ENCODE assay signal across 4 worm cellular contexts in genomic region chrX:4444073-4444472, ce11.
TF ChIP-seq lines count a peak whose summit lies in the region.

No protein-coding gene starts in this region.

TF ChIP-seq in whole organism, L2 larva, 48 proteins besides CTCF, POLR2A, EP300 and RAD21 (continues in another document):
- peak; percentile 62 for TF ChIP-seq unc-55 (GFP tag; optimal IDR thresholded peaks at IDR 0.05; lab: Kevin White, UChicago)
- TF ChIP-seq sma-9 (GFP tag; optimal IDR thresholded peaks at IDR 0.05; lab: Kevin White, UChicago): peak; percentile 76
- TF ChIP-seq sma-9 (tag; optimal IDR thresholded peaks at IDR 0.05; lab: Kevin White, UChicago): no peak
- TF ChIP-seq sem-4 (tag; optimal IDR thresholded peaks at IDR 0.05; lab: Kevin White, UChicago): peak; percentile 20
- TF ChIP-seq lsy-2 (tag; optimal IDR thresholded peaks at IDR 0.05; lab: Kevin White, UChicago): peak in 1 of 2 experiments; percentile 42
- TF ChIP-seq ceh-82 (tag; optimal IDR thresholded peaks at IDR 0.05; lab: Kevin White, UChicago): no peak
- peak; percentile 45 for TF ChIP-seq egl-27 (tag; optimal IDR thresholded peaks at IDR 0.05; lab: Kevin White, UChicago)
- peak in 1 of 2 experiments; percentile 51 for TF ChIP-seq mdl-1 (tag; optimal IDR thresholded peaks at IDR 0.05; lab: Kevin White, UChicago)
- peak; percentile 55 for TF ChIP-seq F13H6.1 (tag; optimal IDR thresholded peaks at IDR 0.05; lab: Kevin White, UChicago)
- TF ChIP-seq nhr-129 (tag; optimal IDR thresholded peaks at IDR 0.05; lab: Kevin White, UChicago): peak; percentile 70
- no peak for TF ChIP-seq skn-1 (tag; optimal IDR thresholded peaks at IDR 0.05; lab: Kevin White, UChicago)
- no peak for TF ChIP-seq nhr-25 (tag; optimal IDR thresholded peaks at IDR 0.05; lab: Kevin White, UChicago)
- peak; percentile 32 for TF ChIP-seq lin-13 (GFP tag; optimal IDR thresholded peaks at IDR 0.05; lab: Kevin White, UChicago)
- TF ChIP-seq gmeb-1 (tag; optimal IDR thresholded peaks at IDR 0.05; lab: Kevin White, UChicago): peak; percentile 41
- peak; percentile 44 for TF ChIP-seq crh-2 (tag; optimal IDR thresholded peaks at IDR 0.05; lab: Kevin White, UChicago)
- TF ChIP-seq nhr-21 (tag; optimal IDR thresholded peaks at IDR 0.05; lab: Kevin White, UChicago): peak; percentile 41
- no peak for TF ChIP-seq ceh-16 (tag; optimal IDR thresholded peaks at IDR 0.05; lab: Kevin White, UChicago)
- TF ChIP-seq snpc-4 (tag; optimal IDR thresholded peaks at IDR 0.05; lab: Kevin White, UChicago): peak; percentile 3
- TF ChIP-seq ZK546.5 (tag; optimal IDR thresholded peaks at IDR 0.05; lab: Kevin White, UChicago): no peak
- TF ChIP-seq ztf-1 (GFP tag; conservative IDR thresholded peaks at IDR 0.05; lab: Robert Waterston, UW): no peak
- peak; percentile 27 for TF ChIP-seq C34F6.9 (tag; optimal IDR thresholded peaks at IDR 0.05; lab: Kevin White, UChicago)
- TF ChIP-seq R02D3.7 (tag; optimal IDR thresholded peaks at IDR 0.05; lab: Kevin White, UChicago): no peak
- TF ChIP-seq fos-1 (tag; optimal IDR thresholded peaks at IDR 0.05; lab: Kevin White, UChicago): peak; percentile 29

TF ChIP-seq in whole organism, L4 larva, 104 proteins besides CTCF, POLR2A, EP300 and RAD21 (continues in another document):
- no peak for TF ChIP-seq sdz-12 (GFP tag; optimal IDR thresholded peaks at IDR 0.05; lab: Kevin White, UChicago)
- TF ChIP-seq spr-3 (GFP tag; optimal IDR thresholded peaks at IDR 0.05; lab: Kevin White, UChicago): no peak
- peak; percentile 86 for TF ChIP-seq hmg-1.1 (GFP tag; IDR thresholded peaks at IDR 0.05; lab: Robert Waterston, UW)
- TF ChIP-seq lin-38 (GFP tag; IDR thresholded peaks at IDR 0.05; lab: Robert Waterston, UW): peak; percentile 72
- TF ChIP-seq vab-7 (GFP tag; IDR thresholded peaks at IDR 0.05; lab: Robert Waterston, UW): peak; percentile 74
- no peak for TF ChIP-seq zip-2 (tag; optimal IDR thresholded peaks at IDR 0.05; lab: Kevin White, UChicago)
- no peak for TF ChIP-seq zfp-2 (tag; optimal IDR thresholded peaks at IDR 0.05; lab: Kevin White, UChicago)
- TF ChIP-seq aly-2 (tag; optimal IDR thresholded peaks at IDR 0.05; lab: Kevin White, UChicago): no peak
- TF ChIP-seq attf-4 (tag; optimal IDR thresholded peaks at IDR 0.05; lab: Kevin White, UChicago): no peak
- no peak for TF ChIP-seq zag-1 (tag; optimal IDR thresholded peaks at IDR 0.05; lab: Kevin White, UChicago)
- TF ChIP-seq mdt-29 (GFP tag; IDR thresholded peaks at IDR 0.05; lab: Robert Waterston, UW): peak; percentile 68; the same call in 1 of the 2 replicates
- 0 out of 2 replicates have a peak, but pooled peaks have one; percentile 12 for TF ChIP-seq nhr-41 (GFP tag; IDR thresholded peaks at IDR 0.05; lab: Robert Waterston, UW)
- TF ChIP-seq zfp-3 (GFP tag; conservative IDR thresholded peaks at IDR 0.05; lab: Robert Waterston, UW): 0 out of 2 replicates have a peak, but pooled peaks have one; percentile 52
- no peak for TF ChIP-seq lin-15B (tag; optimal IDR thresholded peaks at IDR 0.05; lab: Kevin White, UChicago)
- TF ChIP-seq madf-9 (GFP tag; conservative IDR thresholded peaks at IDR 0.05; lab: Robert Waterston, UW): 0 out of 2 replicates have a peak, but pooled peaks have one; percentile 41
- TF ChIP-seq saeg-2 (GFP tag; IDR thresholded peaks at IDR 0.05; lab: Robert Waterston, UW): no peak
- peak; percentile 87 for TF ChIP-seq snpc-1.2 (GFP tag; IDR thresholded peaks at IDR 0.05; lab: Robert Waterston, UW)
- TF ChIP-seq set-16 (GFP tag; IDR thresholded peaks at IDR 0.05; lab: Robert Waterston, UW): no peak
- TF ChIP-seq nhr-11 (tag; optimal IDR thresholded peaks at IDR 0.05; lab: Kevin White, UChicago): no peak
- TF ChIP-seq nhr-25 (tag; optimal IDR thresholded peaks at IDR 0.05; lab: Kevin White, UChicago; ENCODE audit: borderline replicate concordance, insufficient read depth): peak; percentile 28
- no peak for TF ChIP-seq nhr-42 (GFP tag; IDR thresholded peaks at IDR 0.05; lab: Robert Waterston, UW)
- no peak for TF ChIP-seq ztf-7 (tag; optimal IDR thresholded peaks at IDR 0.05; lab: Kevin White, UChicago)
- TF ChIP-seq ceh-44 (GFP tag; IDR thresholded peaks at IDR 0.05; lab: Robert Waterston, UW): peak; percentile 64; the same call in 1 of the 2 replicates

TF ChIP-seq in whole organism, late embryonic, 69 proteins besides CTCF, POLR2A, EP300 and RAD21 (continues in another document):
- TF ChIP-seq pros-1 (tag; optimal IDR thresholded peaks at IDR 0.05; lab: Kevin White, UChicago): no peak
- TF ChIP-seq mec-3 (tag; optimal IDR thresholded peaks at IDR 0.05; lab: Kevin White, UChicago; ENCODE audit: borderline replicate concordance): no peak
- peak; percentile 72 for TF ChIP-seq ceh-6 (GFP tag; optimal IDR thresholded peaks at IDR 0.05; lab: Kevin White, UChicago)
- TF ChIP-seq npax-4 (tag; optimal IDR thresholded peaks at IDR 0.05; lab: Kevin White, UChicago): peak; percentile 28
- TF ChIP-seq sox-4 (tag; optimal IDR thresholded peaks at IDR 0.05; lab: Kevin White, UChicago): peak; percentile 66
- TF ChIP-seq lim-6 (tag; optimal IDR thresholded peaks at IDR 0.05; lab: Kevin White, UChicago): no peak
- TF ChIP-seq ets-4 (tag; optimal IDR thresholded peaks at IDR 0.05; lab: Kevin White, UChicago): no peak
- no peak for TF ChIP-seq elt-4 (tag; optimal IDR thresholded peaks at IDR 0.05; lab: Kevin White, UChicago)
- peak; percentile 39 for TF ChIP-seq fax-1 (tag; optimal IDR thresholded peaks at IDR 0.05; lab: Kevin White, UChicago)
- peak; percentile 66 for TF ChIP-seq unc-86 (tag; optimal IDR thresholded peaks at IDR 0.05; lab: Kevin White, UChicago)
- peak; percentile 51 for TF ChIP-seq ceh-48 (tag; optimal IDR thresholded peaks at IDR 0.05; lab: Kevin White, UChicago)
- TF ChIP-seq ceh-22 (tag; optimal IDR thresholded peaks at IDR 0.05; lab: Kevin White, UChicago): no peak
- no peak for TF ChIP-seq dmd-4 (tag; optimal IDR thresholded peaks at IDR 0.05; lab: Kevin White, UChicago; ENCODE audit: borderline replicate concordance)
- TF ChIP-seq Y22D7AL.16 (tag; optimal IDR thresholded peaks at IDR 0.05; lab: Kevin White, UChicago): peak; percentile 59
- TF ChIP-seq pha-4 (tag; optimal IDR thresholded peaks at IDR 0.05; lab: Kevin White, UChicago): no peak
- peak; percentile 49 for TF ChIP-seq fkh-6 (tag; optimal IDR thresholded peaks at IDR 0.05; lab: Kevin White, UChicago)
- TF ChIP-seq syd-9 (tag; optimal IDR thresholded peaks at IDR 0.05; lab: Kevin White, UChicago): peak; percentile 70
- TF ChIP-seq zip-5 (tag; optimal IDR thresholded peaks at IDR 0.05; lab: Kevin White, UChicago): no peak
- peak; percentile 74 for TF ChIP-seq gmeb-2 (tag; optimal IDR thresholded peaks at IDR 0.05; lab: Kevin White, UChicago)
- no peak for TF ChIP-seq eyg-1 (tag; optimal IDR thresholded peaks at IDR 0.05; lab: Kevin White, UChicago)
- TF ChIP-seq nhr-11 (tag; optimal IDR thresholded peaks at IDR 0.05; lab: Kevin White, UChicago): no peak
- TF ChIP-seq unc-42 (tag; optimal IDR thresholded peaks at IDR 0.05; lab: Kevin White, UChicago): no peak
- peak; percentile 58 for TF ChIP-seq ref-2 (tag; optimal IDR thresholded peaks at IDR 0.05; lab: Kevin White, UChicago)
- TF ChIP-seq che-1 (tag; optimal IDR thresholded peaks at IDR 0.05; lab: Kevin White, UChicago): peak; percentile 55
- peak; percentile 30 for TF ChIP-seq ceh-2 (tag; optimal IDR thresholded peaks at IDR 0.05; lab: Kevin White, UChicago)
- TF ChIP-seq ceh-31 (tag; optimal IDR thresholded peaks at IDR 0.05; lab: Kevin White, UChicago): peak; percentile 11

TF ChIP-seq in whole organism, mixed stage, embryonic, 35 proteins besides CTCF, POLR2A, EP300 and RAD21 (continues in another document):
- TF ChIP-seq nhr-237 (tag; optimal IDR thresholded peaks at IDR 0.05; lab: Kevin White, UChicago): no peak
- TF ChIP-seq mep-1 (tag; optimal IDR thresholded peaks at IDR 0.05; lab: Kevin White, UChicago): peak; percentile 13
- TF ChIP-seq bed-3 (GFP tag; optimal IDR thresholded peaks at IDR 0.05; lab: Kevin White, UChicago): peak; percentile 63
- peak; percentile 80 for TF ChIP-seq ceh-83 (GFP tag; optimal IDR thresholded peaks at IDR 0.05; lab: Kevin White, UChicago)
- TF ChIP-seq flh-1 (GFP tag; optimal IDR thresholded peaks at IDR 0.05; lab: Kevin White, UChicago): no peak
- peak; percentile 78 for TF ChIP-seq cnd-1 (tag; optimal IDR thresholded peaks at IDR 0.05; lab: Kevin White, UChicago)
- peak; percentile 63 for TF ChIP-seq unc-120 (tag; optimal IDR thresholded peaks at IDR 0.05; lab: Kevin White, UChicago; ENCODE audit: poor library complexity, severe bottlenecking)
- peak; percentile 78 for TF ChIP-seq mls-2 (tag; optimal IDR thresholded peaks at IDR 0.05; lab: Kevin White, UChicago)
- peak; percentile 67 for TF ChIP-seq tbx-8 (GFP tag; optimal IDR thresholded peaks at IDR 0.05; lab: Kevin White, UChicago)
- peak; percentile 33 for TF ChIP-seq lin-32 (GFP tag; optimal IDR thresholded peaks at IDR 0.05; lab: Kevin White, UChicago)
- peak; percentile 10 for TF ChIP-seq ces-1 (GFP tag; optimal IDR thresholded peaks at IDR 0.05; lab: Kevin White, UChicago)
- no peak for TF ChIP-seq mab-5 (tag; optimal IDR thresholded peaks at IDR 0.05; lab: Kevin White, UChicago)
- TF ChIP-seq lin-13 (tag; optimal IDR thresholded peaks at IDR 0.05; lab: Kevin White, UChicago): peak; percentile 18
- no peak for TF ChIP-seq nhr-2 (tag; optimal IDR thresholded peaks at IDR 0.05; lab: Kevin White, UChicago)
- no peak for TF ChIP-seq elt-3 (tag; optimal IDR thresholded peaks at IDR 0.05; lab: Kevin White, UChicago)
- no peak for TF ChIP-seq nhr-28 (tag; optimal IDR thresholded peaks at IDR 0.05; lab: Kevin White, UChicago)
- peak; percentile 84 for TF ChIP-seq sptf-1 (tag; optimal IDR thresholded peaks at IDR 0.05; lab: Kevin White, UChicago)
- TF ChIP-seq M03D4.4 (tag; optimal IDR thresholded peaks at IDR 0.05; lab: Kevin White, UChicago): peak; percentile 84
- no peak for TF ChIP-seq snpc-4 (tag; optimal IDR thresholded peaks at IDR 0.05; lab: Kevin White, UChicago)
- TF ChIP-seq pha-4 (tag; optimal IDR thresholded peaks at IDR 0.05; lab: Kevin White, UChicago): no peak
- TF ChIP-seq elt-1 (tag; optimal IDR thresholded peaks at IDR 0.05; lab: Kevin White, UChicago; ENCODE audit: borderline replicate concordance, insufficient read depth): no peak
- TF ChIP-seq ceh-39 (tag; optimal IDR thresholded peaks at IDR 0.05; lab: Kevin White, UChicago): no peak
- TF ChIP-seq drap-1 (GFP tag; optimal IDR thresholded peaks at IDR 0.05; lab: Kevin White, UChicago): peak; percentile 76
- no peak for TF ChIP-seq unc-39 (tag; optimal IDR thresholded peaks at IDR 0.05; lab: Kevin White, UChicago)
- TF ChIP-seq ham-2 (GFP tag; optimal IDR thresholded peaks at IDR 0.05; lab: Kevin White, UChicago): no peak
- no peak for TF ChIP-seq ztf-11 (tag; optimal IDR thresholded peaks at IDR 0.05; lab: Kevin White, UChicago)
- no peak for TF ChIP-seq hlh-1 (tag; optimal IDR thresholded peaks at IDR 0.05; lab: Kevin White, UChicago)
- no peak for TF ChIP-seq zip-8 (tag; optimal IDR thresholded peaks at IDR 0.05; lab: Kevin White, UChicago)
- TF ChIP-seq ceh-43 (GFP tag; optimal IDR thresholded peaks at IDR 0.05; lab: Kevin White, UChicago): peak; percentile 58
- no peak for TF ChIP-seq nhr-76 (tag; optimal IDR thresholded peaks at IDR 0.05; lab: Kevin White, UChicago)
